Worm (Caenorhabditis elegans): ENCODE measurements around the gene T07C12.10.

DNA sequence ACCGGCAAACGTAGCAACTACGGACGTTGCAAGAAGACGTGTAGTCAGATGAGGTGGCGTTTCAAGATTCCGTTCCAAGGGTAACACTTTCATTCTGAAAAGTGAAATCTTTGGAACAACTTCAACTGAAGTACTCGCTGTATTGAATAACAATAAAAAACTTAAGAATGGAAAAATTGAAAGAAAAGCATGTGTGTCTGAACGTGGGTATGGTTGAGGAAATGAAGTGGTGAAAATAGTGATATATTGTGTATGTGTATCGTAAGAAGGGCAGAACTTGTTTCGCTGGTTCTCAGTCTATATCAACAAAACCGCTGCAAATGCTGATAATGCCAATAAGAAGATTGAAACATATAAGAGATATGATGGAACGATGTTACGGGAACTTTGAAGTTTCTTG lies 35.5 kb upstream of the T07C12.10 start, which contains the start of gene K08H10.6:
- TF ChIP-seq elt-2 (tag; optimal IDR thresholded peaks at IDR 0.05): no peak
- TF ChIP-seq ceh-8 (GFP tag; optimal IDR thresholded peaks at IDR 0.05): no peak
- no peak for TF ChIP-seq ztf-11 (tag; optimal IDR thresholded peaks at IDR 0.05)
- TF ChIP-seq mdl-1 (tag; optimal IDR thresholded peaks at IDR 0.05): no peak
- TF ChIP-seq nhr-11 (tag; optimal IDR thresholded peaks at IDR 0.05): no peak
- TF ChIP-seq blmp-1 (tag; optimal IDR thresholded peaks at IDR 0.05): no peak
- no peak for TF ChIP-seq nhr-237 (tag; optimal IDR thresholded peaks at IDR 0.05)
- TF ChIP-seq lsy-2 (tag; optimal IDR thresholded peaks at IDR 0.05): no peak
- TF ChIP-seq nhr-28 (tag; optimal IDR thresholded peaks at IDR 0.05): no peak
